Fruit fly (Drosophila melanogaster): ENCODE measurements around the gene mts.

Gene mts

dm6 chr2L:7820408-7820807 lies 7.0 kb upstream of the mts start:
- TF ChIP-seq dsx (GFP tag; optimal IDR thresholded peaks at IDR 0.05; ENCODE audit: poor library complexity, severe bottlenecking) (no peak), vri (GFP tag; optimal IDR thresholded peaks at IDR 0.05) (peak; percentile 11)

dm6 chr2L:7820851-7821250 lies 6.6 kb upstream of the mts start, which contains the start of gene CG7115:
TSS of gene CG7115 (plus strand) at chr2L:7821151.
- TF ChIP-seq svp (GFP tag) (no peak), eg (GFP tag; IDR thresholded peaks at IDR 0.05) (no peak), Gug (GFP tag; IDR thresholded peaks at IDR 0.05) (no peak), Sox14 (GFP tag; optimal IDR thresholded peaks at IDR 0.05) (no peak), CG16779 (tag; optimal IDR thresholded peaks at IDR 0.05) (no peak), CG11902 (GFP tag; optimal IDR thresholded peaks at IDR 0.05) (no peak), spab (GFP tag; optimal IDR thresholded peaks at IDR 0.05) (no peak), Eip93F (GFP tag; optimal IDR thresholded peaks at IDR 0.05) (no peak), OdsH (GFP tag; optimal IDR thresholded peaks at IDR 0.05) (no peak), fd85E (GFP tag; optimal IDR thresholded peaks at IDR 0.05) (no peak), CG15336 (GFP tag; IDR thresholded peaks at IDR 0.05) (no peak), CG10669 (GFP tag; optimal IDR thresholded peaks at IDR 0.05) (no peak), lz (GFP tag; optimal IDR thresholded peaks at IDR 0.05) (no peak), CG10631 (GFP tag; optimal IDR thresholded peaks at IDR 0.05) (no peak), Blimp-1 (GFP tag; optimal IDR thresholded peaks at IDR 0.05) (no peak)

DNA sequence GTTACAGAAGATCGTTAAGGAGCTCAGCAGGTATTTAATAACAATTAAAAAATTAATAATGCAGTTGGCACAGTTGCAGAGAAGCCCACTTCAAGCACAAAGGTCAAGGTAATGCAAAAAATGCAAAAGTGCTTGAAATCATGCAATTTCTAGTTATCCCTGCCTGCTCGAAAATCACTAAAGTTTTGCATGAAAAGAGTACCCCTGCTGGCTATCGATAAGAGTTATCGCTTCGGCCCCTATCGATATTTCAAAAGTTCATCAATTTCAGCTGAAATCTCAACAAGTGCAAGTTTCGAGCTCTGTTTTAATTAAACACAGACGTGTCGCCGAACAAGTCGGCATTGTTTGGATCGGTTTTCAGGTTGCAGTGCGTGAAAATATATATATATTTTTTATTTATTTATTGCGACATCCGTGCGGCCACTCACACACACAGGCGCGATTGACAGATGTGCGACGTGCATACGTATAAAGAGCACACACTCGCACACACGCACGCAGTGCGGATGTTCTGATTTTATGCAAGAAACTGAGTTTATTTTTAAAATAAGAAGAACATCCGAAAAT lies 6.1 kb upstream of the mts start:
- TF ChIP-seq eg (GFP tag; IDR thresholded peaks at IDR 0.05) (peak; percentile 57; the same call in 1 of the 3 replicates), CG8319 (GFP tag; optimal IDR thresholded peaks at IDR 0.05) (no peak), ss (GFP tag; optimal IDR thresholded peaks at IDR 0.05) (peak; percentile 36 to 63), Eip93F (GFP tag; optimal IDR thresholded peaks at IDR 0.05) (peak; percentile 77), Gug (GFP tag; IDR thresholded peaks at IDR 0.05) (peak; percentile 40; the same call in 1 of the 2 replicates), topi (GFP tag; optimal IDR thresholded peaks at IDR 0.05) (peak; percentile 50), Hr39 (GFP tag; optimal IDR thresholded peaks at IDR 0.05) (peak; percentile 62), svp (GFP tag) (peak; percentile 89), Sox14 (GFP tag; optimal IDR thresholded peaks at IDR 0.05) (peak; percentile 47), Smox (GFP tag; optimal IDR thresholded peaks at IDR 0.05) (no peak), fd85E (GFP tag; optimal IDR thresholded peaks at IDR 0.05) (no peak), CG10669 (GFP tag; optimal IDR thresholded peaks at IDR 0.05) (peak; percentile 50), Eip75B (GFP tag; optimal IDR thresholded peaks at IDR 0.05) (peak; percentile 10), dsx (GFP tag; optimal IDR thresholded peaks at IDR 0.05; ENCODE audit: poor library complexity, severe bottlenecking) (peak; percentile 54), CG1621 (tag; optimal IDR thresholded peaks at IDR 0.05) (no peak), fd59A (GFP tag; optimal IDR thresholded peaks at IDR 0.05) (no peak), achi (GFP tag; optimal IDR thresholded peaks at IDR 0.05) (peak; percentile 52), Sox15 (GFP tag; optimal IDR thresholded peaks at IDR 0.05) (peak; percentile 11), acj6 (GFP tag; optimal IDR thresholded peaks at IDR 0.05) (peak; percentile 28), CG31627 (GFP tag; optimal IDR thresholded peaks at IDR 0.05) (peak; percentile 66), lz (GFP tag; optimal IDR thresholded peaks at IDR 0.05) (peak; percentile 63), Ets21C (GFP tag; optimal IDR thresholded peaks at IDR 0.05) (peak; percentile 46), Lpt (GFP tag; optimal IDR thresholded peaks at IDR 0.05) (peak; percentile 17), pdm3 (GFP tag; optimal IDR thresholded peaks at IDR 0.05) (peak; percentile 51), CG8119 (GFP tag; IDR thresholded peaks at IDR 0.05) (0 out of 3 replicates have a peak, but pooled peaks have one; percentile 14), CG6163 (GFP tag; IDR thresholded peaks at IDR 0.05) (no peak), salr (GFP tag; optimal IDR thresholded peaks at IDR 0.05) (no peak), esn (GFP tag; optimal IDR thresholded peaks at IDR 0.05) (peak; percentile 56), CG15336 (GFP tag; IDR thresholded peaks at IDR 0.05) (peak; percentile 26; the same call in 1 of the 2 replicates), cyc (GFP tag; optimal IDR thresholded peaks at IDR 0.05) (peak; percentile 59), CG34406 (GFP tag; optimal IDR thresholded peaks at IDR 0.05) (no peak), Hr4 (GFP tag; optimal IDR thresholded peaks at IDR 0.05) (peak; percentile 58), CG6854 (GFP tag; optimal IDR thresholded peaks at IDR 0.05) (peak; percentile 64), dac (GFP tag; optimal IDR thresholded peaks at IDR 0.05) (no peak), Blimp-1 (GFP tag; optimal IDR thresholded peaks at IDR 0.05) (peak; percentile 30), CG8632 (GFP tag; optimal IDR thresholded peaks at IDR 0.05) (peak; percentile 49), CG10631 (GFP tag; optimal IDR thresholded peaks at IDR 0.05) (peak; percentile 50), CG6808 (GFP tag; optimal IDR thresholded peaks at IDR 0.05) (no peak), vri (GFP tag; optimal IDR thresholded peaks at IDR 0.05) (peak; percentile 45), Hr38 (GFP tag; optimal IDR thresholded peaks at IDR 0.05) (no peak), CG6792 (GFP tag; optimal IDR thresholded peaks at IDR 0.05) (peak; percentile 29)
